Worm (Caenorhabditis elegans) whole organism, dauer: ENCODE measurements around the gene col-14.

Experiments used
- unc-62 ChIP-seq: sonication (generic microtip); optimal IDR thresholded peaks from 2 replicates; lab custom pipeline; 2017; ENCODE audit warnings: missing biosample characterization, missing genetic modification reagents, missing genetic modification characterization

The col-14 gene

ce11 chrIV:7747838-7748237, 5.4 kb upstream of the col-14 start, which contains the start of gene klo-1:
Gene klo-1 (minus strand): TSS chrIV:7748225.
- TF ChIP-seq unc-62 (GFP tag; lab: Kevin White, UChicago): no peak

- no peak for TF ChIP-seq unc-62 (GFP tag; lab: Kevin White, UChicago)
Measured at ce11 chrIV:7754114-7754513, 906 bp downstream of the col-14 start.

ce11 chrIV:7757245-7757644, 4.0 kb downstream of the col-14 start, which contains the start of gene C46A5.4:
Gene C46A5.4 (minus strand): TSS chrIV:7757345.
- TF ChIP-seq unc-62 (GFP tag; lab: Kevin White, UChicago): no peak

ce11 chrIV:7759527-7759926, 6.3 kb downstream of the col-14 start, which contains the start of gene dsb-3:
Gene dsb-3 (minus strand): TSS chrIV:7759627.
- TF ChIP-seq unc-62 (GFP tag; lab: Kevin White, UChicago): no peak

ce11 chrIV:7760117-7760516, 6.9 kb downstream of the col-14 start, which contains the start of gene del-7:
Gene del-7 (plus strand): TSS chrIV:7760417.
- TF ChIP-seq unc-62 (GFP tag; lab: Kevin White, UChicago): no peak

ce11 chrIV:7763748-7764147, 10.5 kb downstream of the col-14 start, which contains the start of the genes C46A5.6 and C46A5.1:
Gene C46A5.6 (minus strand): TSS chrIV:7763848.
Gene C46A5.1 (plus strand): TSS chrIV:7763931.
- no peak for TF ChIP-seq unc-62 (GFP tag; lab: Kevin White, UChicago)

ce11 chrIV:7764319-7764718, 11.1 kb downstream of the col-14 start:
- no peak for TF ChIP-seq unc-62 (GFP tag; lab: Kevin White, UChicago)

- no peak for TF ChIP-seq unc-62 (GFP tag; lab: Kevin White, UChicago)
Measured at ce11 chrIV:7770162-7770561, 17.0 kb downstream of the col-14 start, which contains the start of gene rdl-1. Gene rdl-1 (minus strand): TSS chrIV:7770262.

ce11 chrIV:7774206-7774605, 21.0 kb downstream of the col-14 start, which contains the start of the genes hcf-1 and swd-2.2:
Gene hcf-1 (minus strand): TSS chrIV:7774275.
Gene swd-2.2 (plus strand): TSS chrIV:7774411.
- no peak for TF ChIP-seq unc-62 (GFP tag; lab: Kevin White, UChicago)

ce11 chrIV:7775725-7776124, 22.5 kb downstream of the col-14 start, which contains the start of gene swd-2.1:
Gene swd-2.1 (plus strand): TSS chrIV:7776025.
- TF ChIP-seq unc-62 (GFP tag; lab: Kevin White, UChicago): no peak

ce11 chrIV:7778865-7779264, 25.7 kb downstream of the col-14 start, which contains the start of gene rpap-3:
Gene rpap-3 (minus strand): TSS chrIV:7778965.
- TF ChIP-seq unc-62 (GFP tag; lab: Kevin White, UChicago): no peak

- no peak for TF ChIP-seq unc-62 (GFP tag; lab: Kevin White, UChicago)
Measured at ce11 chrIV:7782292-7782691, 29.1 kb downstream of the col-14 start, which contains the start of gene sec-10. Gene sec-10 (minus strand): TSS chrIV:7782499.

- TF ChIP-seq unc-62 (GFP tag; lab: Kevin White, UChicago): no peak
Measured at ce11 chrIV:7783801-7784411, 30.7 kb downstream of the col-14 start, which contains the start of gene tag-321. Gene tag-321 (minus strand): TSS chrIV:7783851.

ce11 chrIV:7785506-7786065, 32.4 kb downstream of the col-14 start, which contains the start of gene tag-322:
Gene tag-322 (minus strand): TSS chrIV:7785556.
- no peak for TF ChIP-seq unc-62 (GFP tag; lab: Kevin White, UChicago)

ce11 chrIV:7789521-7789949, 36.3 kb downstream of the col-14 start, which contains the start of gene imp-3:
Gene imp-3 (minus strand): TSS chrIV:7789613.
- TF ChIP-seq unc-62 (GFP tag; lab: Kevin White, UChicago): no peak

- TF ChIP-seq unc-62 (GFP tag; lab: Kevin White, UChicago): no peak
Measured at ce11 chrIV:7790151-7790691, 37.0 kb downstream of the col-14 start.
